Fruit fly (Drosophila melanogaster): ENCODE data around the gene yem.

The yem gene

dm6 chr3R:29122817-29123611, at the start of gene yem, which contains the start of gene Ctl2 (continued):
- TF ChIP-seq Scr (GFP tag; IDR thresholded peaks at IDR 0.05; ENCODE audit: partially characterized antibody) (no peak), fu2 (GFP tag; optimal IDR thresholded peaks at IDR 0.05) (peak; percentile 86), CG13287 (GFP tag; IDR thresholded peaks at IDR 0.05; ENCODE audit: partially characterized antibody) (peak; percentile 14; the same call in 1 of the 2 replicates), CG2120 (GFP tag; optimal IDR thresholded peaks at IDR 0.05) (peak; percentile 92), CG12391 (tag; optimal IDR thresholded peaks at IDR 0.05) (peak; percentile 72), sd (tag; optimal IDR thresholded peaks at IDR 0.05) (peak; percentile 100), lola (GFP tag; optimal IDR thresholded peaks at IDR 0.05) (peak in 1 of 3 experiments; percentile 69), CG12071 (GFP tag; optimal IDR thresholded peaks at IDR 0.05) (peak; percentile 38), unc-4 (GFP tag; IDR thresholded peaks at IDR 0.05; ENCODE audit: partially characterized antibody) (no peak), ap (GFP tag; IDR thresholded peaks at IDR 0.05) (no peak), CG18619 (GFP tag; optimal IDR thresholded peaks at IDR 0.05) (peak; percentile 79), CG12659 (GFP tag; optimal IDR thresholded peaks at IDR 0.05) (peak; percentile 79), ssp (GFP tag; IDR thresholded peaks at IDR 0.05) (peak; percentile 79), sisA (GFP tag; IDR thresholded peaks at IDR 0.05) (peak; percentile 71), NfI (GFP tag; optimal IDR thresholded peaks at IDR 0.05) (peak; percentile 44), CG15696 (tag; optimal IDR thresholded peaks at IDR 0.05) (peak; percentile 49), CG3726 (GFP tag; IDR thresholded peaks at IDR 0.05) (no peak; the same call in 2 of the 3 replicates), gcm (GFP tag; optimal IDR thresholded peaks at IDR 0.05) (no peak), Dbx (GFP tag; IDR thresholded peaks at IDR 0.05) (peak; percentile 78; the same call in 1 of the 3 replicates), Spps (tag; optimal IDR thresholded peaks at IDR 0.05) (no peak), ken (GFP tag; IDR thresholded peaks at IDR 0.05) (peak; percentile 73), Oli (tag; optimal IDR thresholded peaks at IDR 0.05) (peak; percentile 51), kah (GFP tag; optimal IDR thresholded peaks at IDR 0.05) (peak; percentile 22), mld (GFP tag; IDR thresholded peaks at IDR 0.05; ENCODE audit: partially characterized antibody) (peak; percentile 39; the same call in 1 of the 3 replicates), CG11696 (GFP tag; IDR thresholded peaks at IDR 0.05) (no peak), CG3838 (GFP tag; optimal IDR thresholded peaks at IDR 0.05) (peak; percentile 63), CHES-1-like (GFP tag; optimal IDR thresholded peaks at IDR 0.05) (peak; percentile 90), Hmx (GFP tag; optimal IDR thresholded peaks at IDR 0.05) (no peak), ato (GFP tag; IDR thresholded peaks at IDR 0.05; ENCODE audit: partially characterized antibody) (peak; percentile 5; the same call in 1 of the 2 replicates), rib (GFP tag; IDR thresholded peaks at IDR 0.05) (peak; percentile 87), CG10959 (GFP tag; IDR thresholded peaks at IDR 0.05) (peak; percentile 22; the same call in 1 of the 2 replicates), lmd (GFP tag; IDR thresholded peaks at IDR 0.05) (peak; percentile 55), slou (GFP tag; optimal IDR thresholded peaks at IDR 0.05) (peak; percentile 59), CG13123 (GFP tag; optimal IDR thresholded peaks at IDR 0.05) (peak; percentile 17), CG9609 (GFP tag; optimal IDR thresholded peaks at IDR 0.05) (peak; percentile 80), chm (GFP tag; IDR thresholded peaks at IDR 0.05) (peak; percentile 50; the same call in 1 of the 2 replicates), usp (GFP tag; optimal IDR thresholded peaks at IDR 0.05) (no peak), Dad (GFP tag; optimal IDR thresholded peaks at IDR 0.05) (peak; percentile 86), run (tag; optimal IDR thresholded peaks at IDR 0.05) (no peak), MBD-R2 (GFP tag; IDR thresholded peaks at IDR 0.05) (peak; percentile 82), Atf3 (GFP tag; optimal IDR thresholded peaks at IDR 0.05) (peak; percentile 82), zfh2 (GFP tag; optimal IDR thresholded peaks at IDR 0.05) (peak; percentile 93), CG4730 (GFP tag; IDR thresholded peaks at IDR 0.05) (peak; percentile 50; the same call in 1 of the 2 replicates), mirr (GFP tag; optimal IDR thresholded peaks at IDR 0.05) (peak; percentile 6), CG5180 (GFP tag; optimal IDR thresholded peaks at IDR 0.05) (no peak), CG7357 (GFP tag; IDR thresholded peaks at IDR 0.05) (peak; percentile 95), Kr (GFP tag; optimal IDR thresholded peaks at IDR 0.05) (no peak), CG10462 (GFP tag; optimal IDR thresholded peaks at IDR 0.05) (peak; percentile 28), Six4 (GFP tag; optimal IDR thresholded peaks at IDR 0.05) (peak; percentile 42)

Data from whole organism, embryonic.